Worm (Caenorhabditis elegans) whole organism, L4 larva: ENCODE measurements around the gene hdl-1.

Source experiments
- D1046.2 ChIP-seq: fragments of 200-800 bp; sonication (Bioruptor generic); IDR thresholded peaks from 2 replicates; pipeline ENCODE4 v1.3.6; 2022; ENCODE audit warnings: missing genetic modification characterization, missing compliant biosample characterization
- F26F4.8 ChIP-seq: fragments of 200-800 bp; sonication (Bioruptor generic); conservative IDR thresholded peaks from 2 replicates; pipeline ENCODE4 v1.3.6; 2022; ENCODE audit warnings: missing genetic modification characterization, missing compliant biosample characterization
- F37D6.2 ChIP-seq: sonication (generic microtip); optimal IDR thresholded peaks from 2 replicates; lab custom pipeline; 2016; ENCODE audit warnings: mild to moderate bottlenecking, missing genetic modification characterization, missing compliant biosample characterization
- T20F7.1 ChIP-seq: fragments of 200-800 bp; sonication (Bioruptor generic); optimal IDR thresholded peaks from 2 replicates; lab custom pipeline; 2018; ENCODE audit warnings: mild to moderate bottlenecking, missing genetic modification characterization, missing compliant biosample characterization
- T26A8.4 ChIP-seq: fragments of 200-800 bp; sonication (Bioruptor generic); IDR thresholded peaks from 2 replicates; pipeline ENCODE4 v1.3.6; 2022; ENCODE audit warnings: missing genetic modification characterization, missing compliant biosample characterization
- aha-1 ChIP-seq: fragments of 150-350 bp; peaks from one replicate; lab custom pipeline; 2014; ENCODE audit warnings: missing biosample characterization, missing genetic modification characterization
- ama-1 ChIP-seq: fragments of 150-350 bp; optimal IDR thresholded peaks from 2 replicates; lab custom pipeline; 2014; ENCODE audit warnings: inconsistent platforms, mixed read lengths
- arid-1 ChIP-seq: fragments of 200-800 bp; sonication (Bioruptor generic); conservative IDR thresholded peaks from 2 replicates; pipeline ENCODE4 v1.3.6; 2022; ENCODE audit warnings: missing genetic modification reagents, missing genetic modification characterization, missing compliant biosample characterization
- ceh-32 ChIP-seq: sonication (generic microtip); optimal IDR thresholded peaks from 2 replicates; lab custom pipeline; 2016; ENCODE audit warnings: mild to moderate bottlenecking, missing genetic modification characterization, missing compliant biosample characterization; ENCODE audit not compliant: poor library complexity
- ceh-62 ChIP-seq: sonication (generic microtip); optimal IDR thresholded peaks from 2 replicates; lab custom pipeline; 2017; ENCODE audit warnings: missing biosample characterization, missing genetic modification characterization
- ceh-82 ChIP-seq: sonication (generic microtip); optimal IDR thresholded peaks from 2 replicates; lab custom pipeline; 2017; ENCODE audit warnings: missing biosample characterization, missing genetic modification characterization
- ces-1 ChIP-seq: fragments of 150-350 bp; sonication (generic microtip); optimal IDR thresholded peaks from 4 replicates; lab custom pipeline; 2014; ENCODE audit warnings: missing biosample characterization, missing genetic modification reagents, missing genetic modification characterization
- dmd-6 ChIP-seq: fragments of 200-800 bp; sonication (Bioruptor generic); IDR thresholded peaks from 2 replicates; pipeline ENCODE4 v1.3.6; 2022; ENCODE audit warnings: missing genetic modification reagents, missing genetic modification characterization, missing compliant biosample characterization
- dmd-9 ChIP-seq: fragments of 200-800 bp; sonication (Bioruptor generic); IDR thresholded peaks from 2 replicates; pipeline ENCODE4 v1.3.6; 2022; ENCODE audit warnings: missing genetic modification reagents, missing genetic modification characterization, missing compliant biosample characterization
- dpl-1 ChIP-seq: fragments of 150-350 bp; optimal IDR thresholded peaks from 2 replicates; lab custom pipeline; 2014; ENCODE audit warnings: missing biosample characterization, missing genetic modification reagents, missing genetic modification characterization
- fkh-10 ChIP-seq: fragments of 150-350 bp; optimal IDR thresholded peaks from 2 replicates; lab custom pipeline; 2014; ENCODE audit warnings: missing biosample characterization, missing genetic modification reagents, missing genetic modification characterization
- hlh-11 ChIP-seq: fragments of 200-800 bp; sonication (Bioruptor generic); optimal IDR thresholded peaks from 2 replicates; lab custom pipeline; 2018; ENCODE audit warnings: mild to moderate bottlenecking, missing genetic modification characterization, missing compliant biosample characterization
- hmg-1.1 ChIP-seq: fragments of 200-800 bp; sonication (Bioruptor generic); IDR thresholded peaks from 2 replicates; pipeline ENCODE4 v1.3.6; 2022; ENCODE audit warnings: missing genetic modification reagents, missing genetic modification characterization, missing compliant biosample characterization
- lin-1 ChIP-seq: fragments of 200-800 bp; sonication (Bioruptor generic); IDR thresholded peaks from 2 replicates; pipeline ENCODE4 v1.3.6; 2022; ENCODE audit warnings: missing genetic modification reagents, missing genetic modification characterization, missing compliant biosample characterization
- lin-38 ChIP-seq: fragments of 200-800 bp; sonication (Bioruptor generic); IDR thresholded peaks from 2 replicates; pipeline ENCODE4 v1.3.6; 2022; ENCODE audit warnings: missing genetic modification reagents, missing genetic modification characterization, missing compliant biosample characterization
- lsy-2 ChIP-seq, 2 experiments: fragments of 150-350 bp in 1 of 2; sonication (generic microtip) in 1 of 2; optimal IDR thresholded peaks; 2 replicates each; lab custom pipeline; 2014 to 2017; ENCODE audit warnings: missing biosample characterization in 2 of 2, missing genetic modification characterization in 2 of 2
- mdl-1 ChIP-seq, 2 experiments: fragments of 150-350 bp in 1 of 2; sonication (generic microtip) in 1 of 2; optimal IDR thresholded peaks; 2 replicates each; lab custom pipeline; 2014 to 2017; ENCODE audit warnings: missing biosample characterization in 2 of 2, missing genetic modification characterization in 2 of 2
- mdt-29 ChIP-seq: fragments of 200-800 bp; sonication (Bioruptor generic); IDR thresholded peaks from 2 replicates; pipeline ENCODE4 v1.3.6; 2022; ENCODE audit warnings: missing genetic modification reagents, missing genetic modification characterization, missing compliant biosample characterization
- mxl-2 ChIP-seq: fragments of 200-800 bp; sonication (Bioruptor generic); conservative IDR thresholded peaks from 2 replicates; pipeline ENCODE4 v1.3.6; 2022; ENCODE audit warnings: missing genetic modification reagents, missing genetic modification characterization, missing compliant biosample characterization
- nhr-10 ChIP-seq: fragments of 150-350 bp; optimal IDR thresholded peaks from 2 replicates; lab custom pipeline; 2014; ENCODE audit warnings: missing biosample characterization, missing genetic modification characterization
- nhr-102 ChIP-seq: sonication (generic microtip); optimal IDR thresholded peaks from 2 replicates; lab custom pipeline; 2016; ENCODE audit warnings: mild to moderate bottlenecking, missing genetic modification characterization, moderate library complexity, missing compliant biosample characterization
- nhr-11 ChIP-seq: fragments of 150-350 bp; optimal IDR thresholded peaks from 2 replicates; lab custom pipeline; 2014; ENCODE audit warnings: missing biosample characterization, missing genetic modification characterization
- nhr-111 ChIP-seq: fragments of 200-800 bp; sonication (Bioruptor generic); optimal IDR thresholded peaks from 2 replicates; lab custom pipeline; 2018; ENCODE audit warnings: mild to moderate bottlenecking, missing genetic modification characterization, missing compliant biosample characterization
- nhr-237 ChIP-seq: sonication (generic microtip); optimal IDR thresholded peaks from 2 replicates; lab custom pipeline; 2017; ENCODE audit warnings: missing biosample characterization, missing genetic modification characterization
- nhr-28 ChIP-seq: fragments of 150-350 bp; optimal IDR thresholded peaks from 2 replicates; lab custom pipeline; 2014; ENCODE audit warnings: missing biosample characterization, missing genetic modification characterization
- nhr-6 ChIP-seq: fragments of 150-350 bp; optimal IDR thresholded peaks from 2 replicates; lab custom pipeline; 2014; ENCODE audit warnings: missing biosample characterization, missing genetic modification characterization
- nhr-77 ChIP-seq: fragments of 150-350 bp; optimal IDR thresholded peaks from 2 replicates; lab custom pipeline; 2014; ENCODE audit warnings: missing biosample characterization, missing genetic modification characterization
- pha-4 ChIP-seq, 2 experiments: fragments of 150-350 bp in 1 of 2; fragments of 200-800 bp in 1 of 2; sonication (Bioruptor generic) in 1 of 2; IDR thresholded peaks in 1 of 2; optimal IDR thresholded peaks in 1 of 2; 2 replicates each; pipeline versions ENCODE4 v1.3.6 to Lab custom; 2014 to 2022; ENCODE audit warnings: missing genetic modification characterization in 2 of 2, missing genetic modification reagents in 2 of 2, missing biosample characterization in 1 of 2, missing compliant biosample characterization in 1 of 2
- rbr-2 ChIP-seq: sonication (generic microtip); optimal IDR thresholded peaks from 2 replicates; lab custom pipeline; 2016; ENCODE audit warnings: missing genotype, missing genetic modification characterization, missing compliant biosample characterization
- snpc-1.2 ChIP-seq: fragments of 200-800 bp; sonication (Bioruptor generic); IDR thresholded peaks from 2 replicates; pipeline ENCODE4 v1.3.6; 2022; ENCODE audit warnings: missing genetic modification reagents, missing genetic modification characterization, missing compliant biosample characterization
- spr-1 ChIP-seq: sonication (generic microtip); optimal IDR thresholded peaks from 2 replicates; lab custom pipeline; 2016; ENCODE audit warnings: mild to moderate bottlenecking, missing genetic modification characterization, missing compliant biosample characterization
- unc-62 ChIP-seq, 3 experiments: fragments of 150-350 bp in 1 of 3; sonication (generic microtip); optimal IDR thresholded peaks in 2 of 3; peaks in 1 of 3; 1 replicate in 1 of 3; 2 replicates in 2 of 3; lab custom pipeline; 2014 to 2017; ENCODE audit warnings: missing biosample characterization in 3 of 3, missing genetic modification characterization in 3 of 3, missing genetic modification reagents in 3 of 3, missing genotype in 1 of 3
- zfp-3 ChIP-seq: fragments of 200-800 bp; sonication (Bioruptor generic); conservative IDR thresholded peaks from 2 replicates; pipeline ENCODE4 v1.3.6; 2022; ENCODE audit warnings: missing genetic modification reagents, missing genetic modification characterization, missing compliant biosample characterization

hdl-1 gene

ce11 chrIV:11961485-11962255 lies 12.1 kb upstream of the hdl-1 start, which contains the start of gene ZK829.7 (continued):
- peak; percentile 52; the same call in 1 of the 2 replicates for TF ChIP-seq T26A8.4 (GFP tag; lab: Robert Waterston, UW)
- peak; percentile 77 for TF ChIP-seq snpc-1.2
- TF ChIP-seq nhr-237 (tag; lab: Kevin White, UChicago), result no peak
- TF ChIP-seq D1046.2 (GFP tag; lab: Robert Waterston, UW), result no peak
- peak in 1 of 2 experiments; percentile 10 for TF ChIP-seq mdl-1 (tag; optimal IDR thresholded peaks at IDR 0.05; lab: Kevin White, UChicago)
- TF ChIP-seq dpl-1 (GFP tag; lab: Kevin White, UChicago), result peak; percentile 95
- TF ChIP-seq rbr-2 (tag; lab: Kevin White, UChicago), result peak; percentile 71
- TF ChIP-seq spr-1 (tag; lab: Kevin White, UChicago), result peak; percentile 7
- TF ChIP-seq zfp-3 (GFP tag; lab: Robert Waterston, UW), result no peak
- peak; percentile 99 for TF ChIP-seq mxl-2 (GFP tag; lab: Robert Waterston, UW)
- TF ChIP-seq F37D6.2 (tag; lab: Kevin White, UChicago), result peak; percentile 43
- peak; percentile 42 for TF ChIP-seq aha-1 (tag; lab: Kevin White, UChicago)
- TF ChIP-seq nhr-77 (tag; lab: Kevin White, UChicago), result peak; percentile 13
- TF ChIP-seq ces-1, result no peak
- no peak for TF ChIP-seq dmd-9 (GFP tag; lab: Robert Waterston, UW)
- no peak for TF ChIP-seq ceh-82
- 0 out of 2 replicates have a peak, but pooled peaks have one; percentile 21 for TF ChIP-seq arid-1 (GFP tag; lab: Robert Waterston, UW)
- peak; percentile 55 for TF ChIP-seq T20F7.1 (GFP tag; lab: Kevin White, UChicago)
- peak; percentile 25; the same call in 1 of the 2 replicates for TF ChIP-seq pha-4 (GFP tag; IDR thresholded peaks at IDR 0.05; lab: Robert Waterston, UW)
- TF ChIP-seq pha-4 (tag; optimal IDR thresholded peaks at IDR 0.05; lab: Kevin White, UChicago), result peak; percentile 66
- no peak; the same call in 1 of the 2 replicates for TF ChIP-seq hmg-1.1
- TF ChIP-seq nhr-6 (tag; lab: Kevin White, UChicago), result peak; percentile 4
- no peak for TF ChIP-seq F26F4.8
- TF ChIP-seq nhr-102, result peak; percentile 53
- peak; percentile 33 for TF ChIP-seq dmd-6 (GFP tag; lab: Robert Waterston, UW)
- TF ChIP-seq nhr-28, result peak; percentile 57
- peak; percentile 41 for TF ChIP-seq fkh-10 (GFP tag; lab: Kevin White, UChicago)
- TF ChIP-seq ceh-32 (tag; lab: Kevin White, UChicago), result peak; percentile 11
- no peak for TF ChIP-seq ceh-62
- TF ChIP-seq unc-62 (GFP tag; optimal IDR thresholded peaks at IDR 0.05 in 1 of 2; lab: Kevin White, UChicago), result peak in 1 of 2 experiments; percentile 96
- TF ChIP-seq unc-62 (tag; optimal IDR thresholded peaks at IDR 0.05; lab: Kevin White, UChicago), result no peak
- peak; percentile 54 for TF ChIP-seq hlh-11

- TF ChIP-seq lsy-2 (tag; optimal IDR thresholded peaks at IDR 0.05; lab: Kevin White, UChicago), result peak in 1 of 2 experiments; percentile 1
- TF ChIP-seq dpl-1 (GFP tag; lab: Kevin White, UChicago), result no peak
- TF ChIP-seq nhr-10 (tag; lab: Kevin White, UChicago), result no peak
- TF ChIP-seq nhr-11 (tag; lab: Kevin White, UChicago), result no peak
- peak; percentile 18 for TF ChIP-seq nhr-102
- TF ChIP-seq lin-1 (GFP tag; lab: Robert Waterston, UW), result no peak
- 0 out of 2 replicates have a peak, but pooled peaks have one; percentile 38 for TF ChIP-seq mdt-29 (GFP tag; lab: Robert Waterston, UW)
- peak; percentile 43 for TF ChIP-seq lin-38 (GFP tag; lab: Robert Waterston, UW)
- no peak for TF ChIP-seq nhr-237 (tag; lab: Kevin White, UChicago)
- TF ChIP-seq ama-1 (lab: Kevin White, UChicago), result peak; percentile 47
- TF ChIP-seq nhr-111, result no peak
- peak; percentile 36 for TF ChIP-seq aha-1 (tag; lab: Kevin White, UChicago)
Measured at ce11 chrIV:11959573-11959972, 10.0 kb upstream of the hdl-1 start, which contains the start of gene tgt-1. TSS of gene tgt-1 (minus strand) at chrIV:11959804.
